Fruit fly (Drosophila melanogaster) whole organism, embryonic: Measurements from ENCODE around the gene ZnT86D.

ENCODE experiments used
- BEAF-32 ChIP-seq: fragments of 200-800 bp; sonication (Bioruptor generic); optimal IDR thresholded peaks from 3 replicates; lab custom pipeline; 2017; ENCODE audit warnings: missing biosample characterization, missing genetic modification characterization, mild to moderate bottlenecking, moderate library complexity, missing genetic modification reagents
- CG10274 ChIP-seq: fragments of 200-800 bp; sonication (Bioruptor generic); optimal IDR thresholded peaks from 3 replicates; lab custom pipeline; 2017; ENCODE audit warnings: missing biosample characterization, mild to moderate bottlenecking, missing genetic modification characterization
- CG10654 ChIP-seq: fragments of 200-800 bp; sonication (Bioruptor generic); optimal IDR thresholded peaks from 2 replicates; lab custom pipeline; 2016; ENCODE audit warnings: missing biosample characterization, missing genetic modification characterization
- CG11560 ChIP-seq: fragments of 200-800 bp; sonication (Bioruptor generic); IDR thresholded peaks from 3 replicates; pipeline ENCODE4 v1.3.6; 2022; ENCODE audit warnings: missing biosample characterization, missing genetic modification characterization
- CG12942 ChIP-seq: fragments of 200-800 bp; sonication (Bioruptor generic); optimal IDR thresholded peaks from 3 replicates; lab custom pipeline; 2016; ENCODE audit warnings: missing biosample characterization, missing genetic modification characterization
- CG17186 ChIP-seq: fragments of 200-800 bp; sonication (Bioruptor generic); optimal IDR thresholded peaks from 3 replicates; lab custom pipeline; 2017; ENCODE audit warnings: missing biosample characterization, missing genetic modification reagents, missing genetic modification characterization
- CG17328 ChIP-seq: fragments of 200-800 bp; sonication (Bioruptor generic); IDR thresholded peaks from 2 replicates; pipeline ENCODE4 v1.3.6; 2022; ENCODE audit warnings: missing biosample characterization, missing genetic modification characterization
- CG17568 ChIP-seq: fragments of 200-800 bp; sonication (Bioruptor generic); optimal IDR thresholded peaks from 2 replicates; lab custom pipeline; 2018; ENCODE audit warnings: missing biosample characterization, mild to moderate bottlenecking, missing genetic modification characterization, moderate library complexity
- CG17802 ChIP-seq: fragments of 200-800 bp; sonication (Bioruptor generic); optimal IDR thresholded peaks from 2 replicates; lab custom pipeline; 2018; ENCODE audit warnings: missing biosample characterization, mild to moderate bottlenecking, missing genetic modification characterization, moderate library complexity
- CG18764 ChIP-seq: fragments of 200-800 bp; sonication (Bioruptor generic); optimal IDR thresholded peaks from 3 replicates; lab custom pipeline; 2016; ENCODE audit warnings: missing biosample characterization, missing genetic modification characterization
- CG30403 ChIP-seq: fragments of 200-800 bp; sonication (Bioruptor generic); optimal IDR thresholded peaks from 3 replicates; lab custom pipeline; 2016; ENCODE audit warnings: missing biosample characterization, missing genetic modification characterization
- CG33213 ChIP-seq: fragments of 200-800 bp; sonication (Bioruptor generic); optimal IDR thresholded peaks from 3 replicates; lab custom pipeline; 2016; ENCODE audit warnings: missing biosample characterization, missing genetic modification characterization
- CG3847 ChIP-seq: fragments of 200-800 bp; sonication (Bioruptor generic); IDR thresholded peaks from 2 replicates; pipeline ENCODE4 v1.3.6; 2022; ENCODE audit warnings: missing biosample characterization, missing genetic modification characterization
- CG3995 ChIP-seq: fragments of 200-800 bp; sonication (Bioruptor generic); optimal IDR thresholded peaks from 3 replicates; lab custom pipeline; 2016; ENCODE audit warnings: missing biosample characterization, missing genetic modification characterization
- CG43689 ChIP-seq: fragments of 200-800 bp; sonication (Bioruptor generic); IDR thresholded peaks from 2 replicates; pipeline ENCODE4 v1.3.6; 2022; ENCODE audit warnings: missing biosample characterization, missing genetic modification characterization
- CG4820 ChIP-seq: fragments of 200-800 bp; sonication (Bioruptor generic); optimal IDR thresholded peaks from 3 replicates; lab custom pipeline; 2016; ENCODE audit warnings: missing biosample characterization, missing genetic modification characterization
- CG7372 ChIP-seq: fragments of 200-800 bp; sonication (Bioruptor generic); IDR thresholded peaks from 2 replicates; pipeline ENCODE4 v1.3.6; 2022; ENCODE audit warnings: missing biosample characterization, missing genetic modification characterization
- CG7556 ChIP-seq: fragments of 200-800 bp; sonication (Bioruptor generic); optimal IDR thresholded peaks from 2 replicates; lab custom pipeline; 2017; ENCODE audit warnings: missing biosample characterization, mild to moderate bottlenecking, missing genetic modification characterization
- CG7839 ChIP-seq: fragments of 200-800 bp; sonication (Bioruptor generic); optimal IDR thresholded peaks from 3 replicates; lab custom pipeline; 2018; ENCODE audit warnings: missing biosample characterization, mild to moderate bottlenecking, missing genetic modification characterization, moderate library complexity
- CG8281 ChIP-seq: fragments of 200-800 bp; sonication (Bioruptor generic); optimal IDR thresholded peaks from 2 replicates; lab custom pipeline; 2018; ENCODE audit warnings: missing biosample characterization, mild to moderate bottlenecking, missing genetic modification characterization, moderate library complexity
- CG8388 ChIP-seq: fragments of 200-800 bp; sonication (Bioruptor generic); optimal IDR thresholded peaks from 2 replicates; lab custom pipeline; 2019; ENCODE audit warnings: missing biosample characterization, mild to moderate bottlenecking, missing genetic modification characterization, moderate library complexity
- CG8478 ChIP-seq: fragments of >200 bp; optimal IDR thresholded peaks from 2 replicates; lab custom pipeline; 2018
- CHES-1-like ChIP-seq: fragments of 200-800 bp; sonication (Bioruptor generic); optimal IDR thresholded peaks from 2 replicates; lab custom pipeline; 2016; ENCODE audit warnings: missing biosample characterization, missing genetic modification characterization
- CTCF ChIP-seq: fragments of 200-800 bp; sonication (Bioruptor generic); optimal IDR thresholded peaks from 2 replicates; lab custom pipeline; 2017; ENCODE audit warnings: missing biosample characterization, mild to moderate bottlenecking, missing genetic modification characterization, moderate library complexity
- Camta ChIP-seq: fragments of 200-800 bp; sonication (Bioruptor generic); optimal IDR thresholded peaks from 2 replicates; lab custom pipeline; 2016; ENCODE audit warnings: missing biosample characterization, missing genetic modification characterization
- Elba2 ChIP-seq: fragments of 200-800 bp; sonication (Bioruptor generic); optimal IDR thresholded peaks from 3 replicates; lab custom pipeline; 2016; ENCODE audit warnings: missing biosample characterization, missing genetic modification characterization
- Gug ChIP-seq: fragments of 200-800 bp; sonication (Bioruptor generic); IDR thresholded peaks from 4 replicates; pipeline ENCODE4 v1.3.6; 2022; ENCODE audit warnings: missing biosample characterization, missing genetic modification characterization
- HHEX ChIP-seq: fragments of 200-800 bp; sonication (Bioruptor generic); optimal IDR thresholded peaks from 3 replicates; lab custom pipeline; 2017; ENCODE audit warnings: missing biosample characterization, mild to moderate bottlenecking, missing genetic modification characterization, missing genetic modification reagents
- Hmx ChIP-seq: fragments of 200-800 bp; sonication (Bioruptor generic); optimal IDR thresholded peaks from 2 replicates; lab custom pipeline; 2016; ENCODE audit warnings: missing biosample characterization, missing genetic modification characterization
- Hr3 ChIP-seq: fragments of 200-800 bp; sonication (Bioruptor generic); optimal IDR thresholded peaks from 3 replicates; lab custom pipeline; 2016; ENCODE audit warnings: missing biosample characterization, missing genetic modification characterization
- Hr78 ChIP-seq, 2 experiments: fragments of 200-800 bp in 1 of 2; fragments of >200 bp in 1 of 2; sonication (Bioruptor generic) in 1 of 2; optimal IDR thresholded peaks; 2 replicates each; lab custom pipeline; 2017 to 2019; ENCODE audit warnings: missing biosample characterization in 2 of 2, missing genetic modification characterization in 2 of 2, mild to moderate bottlenecking in 1 of 2, moderate library complexity in 1 of 2
- Max ChIP-seq: fragments of 200-800 bp; sonication (Bioruptor generic); optimal IDR thresholded peaks from 2 replicates; lab custom pipeline; 2016; ENCODE audit warnings: missing biosample characterization, mild to moderate bottlenecking, missing genetic modification characterization
- Myb ChIP-seq: fragments of 200-800 bp; sonication (Bioruptor generic); optimal IDR thresholded peaks from 2 replicates; lab custom pipeline; 2016; ENCODE audit warnings: missing biosample characterization, missing genetic modification characterization
- Poxn ChIP-seq: fragments of 200-800 bp; sonication (Bioruptor generic); IDR thresholded peaks from 2 replicates; pipeline ENCODE4 v1.3.6; 2022; ENCODE audit warnings: missing biosample characterization, missing genetic modification characterization
- Ravus ChIP-seq: fragments of 200-800 bp; sonication (Bioruptor generic); IDR thresholded peaks from 2 replicates; pipeline ENCODE4 v1.3.6; 2022; ENCODE audit warnings: missing biosample characterization, missing genetic modification characterization
- Six4 ChIP-seq: fragments of 200-800 bp; sonication (Bioruptor generic); optimal IDR thresholded peaks from 2 replicates; lab custom pipeline; 2016; ENCODE audit warnings: missing biosample characterization, missing genetic modification characterization
- Spps ChIP-seq: fragments of 200-800 bp; sonication (Bioruptor generic); optimal IDR thresholded peaks from 2 replicates; lab custom pipeline; 2018; ENCODE audit warnings: missing biosample characterization, mild to moderate bottlenecking, missing genetic modification characterization
- ara ChIP-seq: fragments of 200-800 bp; sonication (Bioruptor generic); IDR thresholded peaks from 2 replicates; pipeline ENCODE4 v1.3.6; 2022; ENCODE audit warnings: missing biosample characterization, missing genetic modification characterization
- bab2 ChIP-seq: fragments of 200-800 bp; sonication (Bioruptor generic); optimal IDR thresholded peaks from 2 replicates; lab custom pipeline; 2016; ENCODE audit warnings: missing biosample characterization, missing genetic modification characterization
- bigmax ChIP-seq: fragments of 200-800 bp; sonication (Bioruptor generic); optimal IDR thresholded peaks from 2 replicates; lab custom pipeline; 2018; ENCODE audit warnings: missing biosample characterization, mild to moderate bottlenecking, missing genetic modification characterization
- chm ChIP-seq: fragments of 200-800 bp; sonication (Bioruptor generic); IDR thresholded peaks from 2 replicates; pipeline ENCODE4 v1.3.6; 2022; ENCODE audit warnings: missing biosample characterization, missing genetic modification characterization
- dysf ChIP-seq: fragments of 200-800 bp; sonication (Bioruptor generic); IDR thresholded peaks from 3 replicates; pipeline ENCODE4 v1.3.6; 2022; ENCODE audit warnings: missing biosample characterization, missing genetic modification characterization
- fu2 ChIP-seq: fragments of 200-800 bp; sonication (Bioruptor generic); optimal IDR thresholded peaks from 2 replicates; lab custom pipeline; 2016; ENCODE audit warnings: missing biosample characterization, missing genetic modification characterization
- ham ChIP-seq: fragments of 200-800 bp; sonication (Bioruptor generic); IDR thresholded peaks from 2 replicates; pipeline ENCODE4 v1.3.6; 2022; ENCODE audit warnings: missing biosample characterization, missing genetic modification characterization
- lab ChIP-seq: fragments of 200-800 bp; sonication (Bioruptor generic); optimal IDR thresholded peaks from 3 replicates; lab custom pipeline; 2017; ENCODE audit warnings: missing biosample characterization, missing genetic modification characterization, mild to moderate bottlenecking, moderate library complexity, missing genetic modification reagents
- lola ChIP-seq, 3 experiments: fragments of >200 bp in 2 of 3; fragments of 200-800 bp in 1 of 3; sonication (Bioruptor generic) in 1 of 3; optimal IDR thresholded peaks; 2 replicates each; lab custom pipeline; 2017 to 2019; ENCODE audit warnings: missing biosample characterization in 3 of 3, missing genetic modification characterization in 3 of 3, mild to moderate bottlenecking in 1 of 3, moderate library complexity in 1 of 3
- mirr ChIP-seq: fragments of 200-800 bp; sonication (Bioruptor generic); optimal IDR thresholded peaks from 3 replicates; lab custom pipeline; 2018; ENCODE audit warnings: missing biosample characterization, mild to moderate bottlenecking, missing genetic modification characterization
- pfk ChIP-seq: fragments of 200-800 bp; sonication (Bioruptor generic); optimal IDR thresholded peaks from 2 replicates; lab custom pipeline; 2018; ENCODE audit warnings: missing biosample characterization, mild to moderate bottlenecking, missing genetic modification characterization, moderate library complexity
- pros ChIP-seq: fragments of 200-800 bp; sonication (Bioruptor generic); optimal IDR thresholded peaks from 3 replicates; lab custom pipeline; 2019; ENCODE audit warnings: missing biosample characterization, mild to moderate bottlenecking, missing genetic modification characterization, moderate library complexity
- pum ChIP-seq: fragments of 200-800 bp; sonication (Bioruptor generic); optimal IDR thresholded peaks from 2 replicates; lab custom pipeline; 2016; ENCODE audit warnings: missing biosample characterization, missing genetic modification characterization
- sim ChIP-seq: fragments of 200-800 bp; sonication (Bioruptor generic); IDR thresholded peaks from 2 replicates; pipeline ENCODE4 v1.3.6; 2022; ENCODE audit warnings: missing biosample characterization, missing genetic modification characterization
- so ChIP-seq: fragments of 200-800 bp; sonication (Bioruptor generic); IDR thresholded peaks from 3 replicates; pipeline ENCODE4 v1.3.6; 2022; ENCODE audit warnings: missing biosample characterization, missing genetic modification characterization
- wek ChIP-seq: fragments of 200-800 bp; sonication (Bioruptor generic); optimal IDR thresholded peaks from 3 replicates; lab custom pipeline; 2018; ENCODE audit warnings: missing biosample characterization, mild to moderate bottlenecking, missing genetic modification characterization, moderate library complexity
- yki ChIP-seq: fragments of >200 bp; optimal IDR thresholded peaks from 3 replicates; lab custom pipeline; 2018

ZnT86D gene

DNA sequence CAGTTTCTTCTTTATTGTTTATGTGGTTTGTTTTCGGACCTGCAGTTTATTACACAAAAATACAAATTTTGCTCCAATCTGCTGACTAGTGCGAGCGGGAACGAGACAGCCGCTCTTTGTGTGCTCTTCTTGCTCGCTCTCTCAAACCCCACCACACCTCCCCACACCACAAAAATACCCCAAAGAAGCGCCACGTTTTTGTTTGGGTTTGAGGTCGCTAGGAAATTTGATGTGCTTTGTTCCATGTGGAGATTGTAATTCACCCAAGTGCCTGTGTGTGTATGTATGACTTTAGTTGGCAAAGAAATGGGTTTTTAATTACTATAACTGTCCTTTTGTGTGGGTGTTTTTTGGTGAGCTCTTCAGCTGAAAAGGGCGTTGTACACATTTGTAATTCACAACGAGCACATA is 16.3 kb downstream of the ZnT86D start (continued):
- TF ChIP-seq Hmx (GFP tag; lab: Kevin White, UChicago) (no peak), CG18764 (GFP tag; lab: Kevin White, UChicago) (no peak), Spps (tag; lab: Kevin White, UChicago) (no peak), lab (GFP tag; lab: Kevin White, UChicago) (peak; percentile 45), CG3847 (GFP tag; lab: Robert Waterston, UW) (no peak), CG7556 (GFP tag; lab: Kevin White, UChicago) (no peak), CG43689 (no peak), Hr3 (GFP tag; lab: Kevin White, UChicago) (no peak), BEAF-32 (no peak), Poxn (GFP tag; lab: Robert Waterston, UW) (no peak), Six4 (GFP tag; lab: Kevin White, UChicago) (no peak), bigmax (GFP tag; lab: Kevin White, UChicago) (no peak), CG30403 (GFP tag; lab: Kevin White, UChicago) (no peak), dysf (GFP tag; lab: Robert Waterston, UW) (no peak), bab2 (GFP tag; lab: Kevin White, UChicago) (no peak), ham (GFP tag; lab: Robert Waterston, UW) (no peak), CTCF (GFP tag; lab: Kevin White, UChicago) (no peak), wek (no peak), ara (GFP tag; lab: Robert Waterston, UW) (no peak), CG17568 (GFP tag; lab: Kevin White, UChicago) (no peak), CG8388 (GFP tag; lab: Kevin White, UChicago) (no peak), CG17328 (no peak), CG17186 (no peak), pfk (no peak), CG10274 (GFP tag; lab: Kevin White, UChicago) (no peak), CG11560 (no peak), CG12942 (GFP tag; lab: Kevin White, UChicago) (no peak), CG4820 (no peak), Max (GFP tag; lab: Kevin White, UChicago) (no peak), pum (GFP tag; lab: Kevin White, UChicago) (no peak), lola (GFP tag; optimal IDR thresholded peaks at IDR 0.05; lab: Kevin White, UChicago) (no peak), CHES-1-like (no peak), Gug (no peak), pros (no peak), Myb (no peak), CG17802 (tag; lab: Kevin White, UChicago) (no peak), sim (GFP tag; lab: Robert Waterston, UW) (no peak), yki (lab: Kevin White, UChicago) (no peak), so (GFP tag; lab: Robert Waterston, UW) (no peak), chm (GFP tag; lab: Robert Waterston, UW) (no peak), Ravus (no peak), CG33213 (no peak), CG10654 (GFP tag; lab: Kevin White, UChicago) (no peak), fu2 (GFP tag; lab: Kevin White, UChicago) (no peak), HHEX (GFP tag; lab: Kevin White, UChicago) (no peak), Hr78 (GFP tag; optimal IDR thresholded peaks at IDR 0.05; lab: Kevin White, UChicago) (no peak), Camta (no peak), CG7839 (tag; lab: Kevin White, UChicago) (peak; percentile 34), CG8281 (tag; lab: Kevin White, UChicago) (no peak), CG7372 (no peak), mirr (GFP tag; lab: Kevin White, UChicago) (peak; percentile 31), CG8478 (lab: Kevin White, UChicago) (no peak), CG3995 (GFP tag; lab: Kevin White, UChicago) (no peak), Elba2 (GFP tag; lab: Kevin White, UChicago) (no peak)
